Worm (Caenorhabditis elegans): ENCODE measurements around the gene clk-1.

ce11 chrIII:5280228-5280627 lies 2.5 kb downstream of the clk-1 start:
- TF ChIP-seq pha-4 (tag; optimal IDR thresholded peaks at IDR 0.05): no peak
- TF ChIP-seq ztf-3 (GFP tag; optimal IDR thresholded peaks at IDR 0.05): no peak
- TF ChIP-seq rec-8 (tag; optimal IDR thresholded peaks at IDR 0.05): no peak
- no peak for TF ChIP-seq ama-1 (optimal IDR thresholded peaks at IDR 0.05)
- TF ChIP-seq ama-1 (GFP tag; optimal IDR thresholded peaks at IDR 0.05): no peak
- no peak for TF ChIP-seq efl-1 (GFP tag; optimal IDR thresholded peaks at IDR 0.05)
- no peak for TF ChIP-seq C17E4.6 (GFP tag; IDR thresholded peaks at IDR 0.05)
- TF ChIP-seq B0035.1 (tag; optimal IDR thresholded peaks at IDR 0.05): no peak
- TF ChIP-seq unc-62 (GFP tag; optimal IDR thresholded peaks at IDR 0.05): no peak
- no peak for TF ChIP-seq ets-4 (GFP tag; optimal IDR thresholded peaks at IDR 0.05)
- TF ChIP-seq sea-2 (GFP tag; IDR thresholded peaks at IDR 0.05): no peak
- TF ChIP-seq madf-8 (GFP tag; conservative IDR thresholded peaks at IDR 0.05): no peak

Measured in whole organism, young adult.